Worm (Caenorhabditis elegans): ENCODE results near the gene M163.21.

DNA sequence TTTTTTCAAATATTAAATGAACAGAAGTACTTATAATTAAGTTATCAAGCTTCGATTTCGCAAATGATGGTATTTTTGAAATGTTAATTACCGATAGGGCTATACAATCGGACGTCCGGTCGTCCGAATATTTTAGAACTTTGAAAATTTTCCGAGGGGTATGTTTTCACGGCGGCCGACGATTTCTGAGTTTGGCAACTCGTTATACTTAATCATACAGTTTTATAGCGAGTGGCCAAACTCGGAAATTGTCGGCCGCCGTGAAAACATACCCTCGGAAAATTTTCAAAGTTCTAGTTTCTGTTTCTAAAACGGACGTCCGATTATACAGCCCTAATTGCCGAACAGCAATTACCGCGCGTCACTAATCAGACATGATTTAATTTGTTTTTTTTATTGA is 42.4 kb upstream of the M163.21 start:
- no peak for TF ChIP-seq mep-1 (tag; optimal IDR thresholded peaks at IDR 0.05)
- no peak for TF ChIP-seq unc-62 (GFP tag; optimal IDR thresholded peaks at IDR 0.05 in 1 of 2)
- TF ChIP-seq unc-62 (tag; optimal IDR thresholded peaks at IDR 0.05): no peak
